Worm (Caenorhabditis elegans) whole organism, L1 larva: ENCODE results near the gene nlp-81.
A peak's percentile ranks its signal among the peaks of the same experiment; 100 is the strongest.

Experiments
- C04F5.9 ChIP-seq: sonication (generic microtip); optimal IDR thresholded peaks from 2 replicates; lab custom pipeline; 2016; ENCODE audit warnings: missing genetic modification characterization, missing compliant biosample characterization
- C16A3.4 ChIP-seq: fragments of 150-350 bp; optimal IDR thresholded peaks from 2 replicates; lab custom pipeline; 2014; ENCODE audit warnings: missing biosample characterization, missing genetic modification characterization
- Y116A8C.19 ChIP-seq: sonication (generic microtip); optimal IDR thresholded peaks from 2 replicates; lab custom pipeline; 2016; ENCODE audit warnings: missing compliant biosample characterization, missing genetic modification characterization, borderline replicate concordance
- alr-1 ChIP-seq: fragments of 200-800 bp; sonication (Bioruptor generic); optimal IDR thresholded peaks from 2 replicates; lab custom pipeline; 2018; ENCODE audit warnings: borderline replicate concordance, mild to moderate bottlenecking, missing genetic modification characterization, missing compliant biosample characterization
- blmp-1 ChIP-seq: fragments of 150-350 bp; optimal IDR thresholded peaks from 2 replicates; lab custom pipeline; 2014; ENCODE audit warnings: missing biosample characterization, missing genetic modification characterization
- ceh-8 ChIP-seq: fragments of 200-800 bp; sonication (Bioruptor generic); optimal IDR thresholded peaks from 2 replicates; lab custom pipeline; 2018; ENCODE audit warnings: mild to moderate bottlenecking, missing genetic modification characterization, moderate library complexity, missing compliant biosample characterization
- ceh-82 ChIP-seq, 3 experiments: fragments of 150-350 bp in 1 of 3; sonication (generic microtip) in 2 of 3; optimal IDR thresholded peaks; 2 replicates each; lab custom pipeline; 2014 to 2017; ENCODE audit warnings: missing biosample characterization in 3 of 3, missing genetic modification characterization in 3 of 3
- ces-1 ChIP-seq: fragments of 150-350 bp; optimal IDR thresholded peaks from 2 replicates; lab custom pipeline; 2014; ENCODE audit warnings: missing biosample characterization, missing genetic modification reagents, missing genetic modification characterization
- dsc-1 ChIP-seq: sonication (generic microtip); optimal IDR thresholded peaks from 2 replicates; lab custom pipeline; 2016; ENCODE audit warnings: mild to moderate bottlenecking, missing genetic modification characterization, missing compliant biosample characterization
- efl-1 ChIP-seq, 4 experiments: fragments of 150-350 bp; optimal IDR thresholded peaks in 3 of 4; peaks in 1 of 4; 1 replicate in 1 of 4; 2 replicates in 3 of 4; lab custom pipeline; 2014; ENCODE audit warnings: missing biosample characterization in 2 of 4, missing genetic modification characterization in 2 of 4, missing genetic modification reagents in 2 of 4
- efl-3 ChIP-seq: fragments of 200-800 bp; sonication (Bioruptor generic); optimal IDR thresholded peaks from 2 replicates; lab custom pipeline; 2018; ENCODE audit warnings: mild to moderate bottlenecking, missing genetic modification characterization, missing compliant biosample characterization
- egl-13 ChIP-seq: sonication (generic microtip); optimal IDR thresholded peaks from 2 replicates; lab custom pipeline; 2016; ENCODE audit warnings: missing genotype, missing genetic modification reagents, missing genetic modification characterization, missing compliant biosample characterization
- elt-2 ChIP-seq: sonication (generic microtip); optimal IDR thresholded peaks from 2 replicates; lab custom pipeline; 2016; ENCODE audit warnings: missing genetic modification characterization, mild to moderate bottlenecking, inconsistent platforms, missing compliant biosample characterization, missing genetic modification reagents
- fkh-10 ChIP-seq: sonication (generic microtip); optimal IDR thresholded peaks from 2 replicates; lab custom pipeline; 2017; ENCODE audit warnings: missing biosample characterization, missing genetic modification reagents, missing genetic modification characterization
- fos-1 ChIP-seq: fragments of 150-350 bp; optimal IDR thresholded peaks from 2 replicates; lab custom pipeline; 2014; ENCODE audit warnings: missing biosample characterization, missing genetic modification characterization
- hlh-17 ChIP-seq: fragments of 200-800 bp; sonication (Bioruptor generic); optimal IDR thresholded peaks from 2 replicates; lab custom pipeline; 2018; ENCODE audit warnings: missing genetic modification characterization, mild to moderate bottlenecking, missing compliant biosample characterization, moderate library complexity, borderline replicate concordance
- irx-1 ChIP-seq: sonication (generic microtip); optimal IDR thresholded peaks from 2 replicates; lab custom pipeline; 2016; ENCODE audit warnings: missing genetic modification characterization, missing compliant biosample characterization
- jun-1 ChIP-seq: fragments of 150-350 bp; optimal IDR thresholded peaks from 2 replicates; lab custom pipeline; 2014; ENCODE audit warnings: missing biosample characterization, missing genetic modification reagents, missing genetic modification characterization
- lin-14 ChIP-seq: fragments of 200-800 bp; sonication (Bioruptor generic); optimal IDR thresholded peaks from 2 replicates; lab custom pipeline; 2018; ENCODE audit warnings: mild to moderate bottlenecking, missing genetic modification characterization, moderate library complexity, missing compliant biosample characterization
- lin-35 ChIP-seq, 2 experiments: fragments of 150-350 bp; optimal IDR thresholded peaks; 2 replicates each; lab custom pipeline; 2014; ENCODE audit warnings: missing biosample characterization in 2 of 2, missing genetic modification characterization in 2 of 2, missing genetic modification reagents in 2 of 2
- lir-3 ChIP-seq: sonication (generic microtip); optimal IDR thresholded peaks from 2 replicates; lab custom pipeline; 2016; ENCODE audit warnings: mild to moderate bottlenecking, missing genetic modification characterization, moderate library complexity, missing compliant biosample characterization; ENCODE audit not compliant: poor library complexity
- lsy-2 ChIP-seq, 2 experiments: fragments of 150-350 bp; optimal IDR thresholded peaks; 2 replicates each; lab custom pipeline; 2014; ENCODE audit warnings: missing biosample characterization in 2 of 2, missing genetic modification characterization in 2 of 2
- mab-9 ChIP-seq: fragments of 200-800 bp; sonication (Bioruptor generic); IDR thresholded peaks from 2 replicates; pipeline ENCODE4 v1.3.6; 2022; ENCODE audit warnings: missing genetic modification reagents, missing genetic modification characterization, missing compliant biosample characterization
- nhr-12 ChIP-seq: sonication (generic microtip); optimal IDR thresholded peaks from 2 replicates; lab custom pipeline; 2017; ENCODE audit warnings: missing biosample characterization, missing genetic modification characterization
- nhr-19 ChIP-seq: fragments of 200-800 bp; sonication (Bioruptor generic); conservative IDR thresholded peaks from 2 replicates; pipeline ENCODE4 v1.3.6; 2022; ENCODE audit warnings: missing genetic modification characterization, missing compliant biosample characterization
- nhr-20 ChIP-seq: sonication (generic microtip); optimal IDR thresholded peaks from 2 replicates; lab custom pipeline; 2016; ENCODE audit warnings: mild to moderate bottlenecking, missing genetic modification characterization, missing compliant biosample characterization
- nhr-237 ChIP-seq: fragments of 150-350 bp; optimal IDR thresholded peaks from 2 replicates; lab custom pipeline; 2014; ENCODE audit warnings: missing biosample characterization, missing genetic modification characterization
- nhr-47 ChIP-seq: sonication (generic microtip); optimal IDR thresholded peaks from 2 replicates; lab custom pipeline; 2016; ENCODE audit warnings: mild to moderate bottlenecking, missing genetic modification characterization, moderate library complexity, missing compliant biosample characterization
- nhr-71 ChIP-seq: sonication (generic microtip); optimal IDR thresholded peaks from 2 replicates; lab custom pipeline; 2016; ENCODE audit warnings: mild to moderate bottlenecking, missing genetic modification characterization, moderate library complexity, missing compliant biosample characterization
- nhr-76 ChIP-seq: sonication (generic microtip); optimal IDR thresholded peaks from 2 replicates; lab custom pipeline; 2017; ENCODE audit warnings: missing biosample characterization, missing genetic modification characterization
- nhr-77 ChIP-seq: fragments of 150-350 bp; optimal IDR thresholded peaks from 2 replicates; lab custom pipeline; 2014; ENCODE audit warnings: missing biosample characterization, missing genetic modification characterization
- nhr-84 ChIP-seq: sonication (generic microtip); optimal IDR thresholded peaks from 2 replicates; lab custom pipeline; 2017; ENCODE audit warnings: missing biosample characterization, missing genetic modification characterization
- nhr-85 ChIP-seq: sonication (generic microtip); peaks from one replicate; lab custom pipeline; 2016; ENCODE audit warnings: missing genetic modification characterization, inconsistent platforms, missing compliant biosample characterization
- nhr-90 ChIP-seq: sonication (generic microtip); optimal IDR thresholded peaks from 2 replicates; lab custom pipeline; 2016; ENCODE audit warnings: mild to moderate bottlenecking, missing genetic modification characterization, missing compliant biosample characterization; ENCODE audit not compliant: poor library complexity
- pag-3 ChIP-seq: sonication (generic microtip); optimal IDR thresholded peaks from 2 replicates; lab custom pipeline; 2017; ENCODE audit warnings: missing genetic modification characterization, mild to moderate bottlenecking, missing compliant biosample characterization, antibody characterized with exemption, borderline replicate concordance; ENCODE audit not compliant: insufficient read depth
- pax-3 ChIP-seq: fragments of 200-800 bp; sonication (Bioruptor generic); optimal IDR thresholded peaks from 2 replicates; lab custom pipeline; 2018; ENCODE audit warnings: mild to moderate bottlenecking, missing genetic modification characterization, moderate library complexity, missing compliant biosample characterization
- pqm-1 ChIP-seq: sonication (generic microtip); optimal IDR thresholded peaks from 3 replicates; lab custom pipeline; 2017; ENCODE audit warnings: missing biosample characterization, missing genetic modification characterization
- rnt-1 ChIP-seq: sonication (generic microtip); optimal IDR thresholded peaks from 2 replicates; lab custom pipeline; 2016; ENCODE audit warnings: mild to moderate bottlenecking, missing genetic modification characterization, moderate library complexity, missing compliant biosample characterization
- snu-23 ChIP-seq: sonication (generic microtip); optimal IDR thresholded peaks from 2 replicates; lab custom pipeline; 2016; ENCODE audit warnings: missing genetic modification characterization, missing compliant biosample characterization
- sox-4 ChIP-seq: sonication (generic microtip); optimal IDR thresholded peaks from 2 replicates; lab custom pipeline; 2016; ENCODE audit warnings: missing genetic modification characterization, missing compliant biosample characterization
- sup-37 ChIP-seq: fragments of 200-800 bp; sonication (Bioruptor generic); optimal IDR thresholded peaks from 2 replicates; lab custom pipeline; 2018; ENCODE audit warnings: mild to moderate bottlenecking, missing genetic modification characterization, missing compliant biosample characterization
- swsn-7 ChIP-seq: sonication (generic microtip); optimal IDR thresholded peaks from 2 replicates; lab custom pipeline; 2016; ENCODE audit warnings: missing genetic modification characterization, missing compliant biosample characterization
- tbx-2 ChIP-seq: sonication (generic microtip); optimal IDR thresholded peaks from 2 replicates; lab custom pipeline; 2016; ENCODE audit warnings: missing genetic modification characterization, missing compliant biosample characterization
- unc-30 ChIP-seq: sonication (generic microtip); optimal IDR thresholded peaks from 2 replicates; lab custom pipeline; 2017; ENCODE audit warnings: missing biosample characterization, missing genetic modification characterization
- unc-86 ChIP-seq: sonication (generic microtip); optimal IDR thresholded peaks from 2 replicates; lab custom pipeline; 2016; ENCODE audit warnings: missing genetic modification characterization, missing compliant biosample characterization
- xbp-1 ChIP-seq: sonication (generic microtip); optimal IDR thresholded peaks from 2 replicates; lab custom pipeline; 2016; ENCODE audit warnings: missing genetic modification characterization, missing compliant biosample characterization
- zip-4 ChIP-seq: fragments of 200-800 bp; sonication (Bioruptor generic); optimal IDR thresholded peaks from 2 replicates; lab custom pipeline; 2018; ENCODE audit warnings: mild to moderate bottlenecking, missing genetic modification characterization, moderate library complexity, missing compliant biosample characterization
- ztf-11 ChIP-seq, 2 experiments: sonication (generic microtip); optimal IDR thresholded peaks; 2 replicates each; lab custom pipeline; 2016 to 2017; ENCODE audit warnings: missing genetic modification characterization in 2 of 2, missing biosample characterization in 1 of 2, missing compliant biosample characterization in 1 of 2

nlp-81 gene

ce11 chrIV:3166896-3167295 lies 9.0 kb downstream of the nlp-81 start (continued):
- peak; percentile 24 for TF ChIP-seq blmp-1
- TF ChIP-seq elt-2 (tag; lab: Kevin White, UChicago): peak; percentile 39
- no peak for TF ChIP-seq alr-1 (tag; lab: Kevin White, UChicago)
- TF ChIP-seq ztf-11 (tag; optimal IDR thresholded peaks at IDR 0.05; lab: Kevin White, UChicago): no peak
- no peak for TF ChIP-seq nhr-237
- TF ChIP-seq unc-30: no peak
- no peak for TF ChIP-seq mab-9 (GFP tag; lab: Robert Waterston, UW)
- no peak for TF ChIP-seq nhr-76
- TF ChIP-seq hlh-17 (GFP tag; lab: Kevin White, UChicago): no peak
- no peak for TF ChIP-seq rnt-1 (tag; lab: Kevin White, UChicago)
- no peak for TF ChIP-seq zip-4 (GFP tag; lab: Kevin White, UChicago)
- no peak for TF ChIP-seq nhr-90 (tag; lab: Kevin White, UChicago)
- TF ChIP-seq jun-1 (tag; lab: Kevin White, UChicago): peak; percentile 25
- TF ChIP-seq pqm-1 (tag; lab: Kevin White, UChicago): no peak
- no peak for TF ChIP-seq egl-13 (tag; lab: Kevin White, UChicago)
- TF ChIP-seq nhr-84 (tag; lab: Kevin White, UChicago): no peak
- no peak for TF ChIP-seq fos-1
- no peak for TF ChIP-seq ces-1
- TF ChIP-seq lin-14 (GFP tag; lab: Kevin White, UChicago): peak; percentile 68
- TF ChIP-seq nhr-47 (tag; lab: Kevin White, UChicago): peak; percentile 15
- peak; percentile 71 for TF ChIP-seq nhr-85 (tag; lab: Kevin White, UChicago)
- peak; percentile 10 for TF ChIP-seq snu-23
- TF ChIP-seq fkh-10 (GFP tag; lab: Kevin White, UChicago): no peak
- no peak for TF ChIP-seq efl-3
- TF ChIP-seq C04F5.9 (tag; lab: Kevin White, UChicago): no peak
- no peak for TF ChIP-seq efl-1 (optimal IDR thresholded peaks at IDR 0.05; lab: Kevin White, UChicago)
- no peak for TF ChIP-seq efl-1 (GFP tag; optimal IDR thresholded peaks at IDR 0.05 in 1 of 2; lab: Kevin White, UChicago)
- TF ChIP-seq xbp-1: no peak
- no peak for TF ChIP-seq sup-37

- TF ChIP-seq blmp-1 (peak; percentile 8), pax-3 (tag; lab: Kevin White, UChicago) (no peak), lin-14 (GFP tag; lab: Kevin White, UChicago) (peak; percentile 1), lsy-2 (tag; optimal IDR thresholded peaks at IDR 0.05; lab: Kevin White, UChicago) (no peak), sup-37 (no peak), nhr-85 (tag; lab: Kevin White, UChicago) (peak; percentile 81)
Measured at ce11 chrIV:3165365-3165764, 10.6 kb downstream of the nlp-81 start.

DNA sequence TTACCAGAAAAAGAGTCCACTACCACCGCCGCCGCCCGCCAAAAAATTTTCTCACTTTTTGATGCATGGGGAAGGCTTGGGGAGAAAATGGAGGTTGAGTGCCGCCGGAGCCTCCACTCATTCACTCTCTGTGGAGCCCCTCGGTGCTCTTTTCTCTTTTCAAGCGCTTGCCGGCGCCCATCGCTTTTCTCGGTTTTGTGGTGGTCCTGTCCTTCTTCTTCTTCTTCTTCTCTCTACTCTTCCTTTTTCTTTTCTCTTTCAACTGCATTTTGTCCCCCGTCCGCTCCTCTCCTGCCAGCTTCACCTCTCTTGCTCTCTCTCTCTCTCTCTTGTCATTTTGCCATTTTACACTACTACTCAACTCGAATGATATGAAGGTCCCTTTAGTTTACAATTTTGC lies 12.4 kb downstream of the nlp-81 start:
- no peak for TF ChIP-seq nhr-77 (tag; lab: Kevin White, UChicago)
- TF ChIP-seq efl-1 (optimal IDR thresholded peaks at IDR 0.05; lab: Kevin White, UChicago): no peak
- peak in 1 of 2 experiments; percentile 8 for TF ChIP-seq efl-1 (GFP tag; optimal IDR thresholded peaks at IDR 0.05 in 1 of 2; lab: Kevin White, UChicago)
- TF ChIP-seq C16A3.4 (tag; lab: Kevin White, UChicago): no peak
- TF ChIP-seq rnt-1 (tag; lab: Kevin White, UChicago): peak; percentile 26
- peak; percentile 66 for TF ChIP-seq lin-14 (GFP tag; lab: Kevin White, UChicago)
- TF ChIP-seq lir-3 (tag; lab: Kevin White, UChicago): no peak
- TF ChIP-seq tbx-2 (tag; lab: Kevin White, UChicago): peak; percentile 23
- peak in 1 of 3 experiments; percentile 47 for TF ChIP-seq ceh-82 (tag; optimal IDR thresholded peaks at IDR 0.05; lab: Kevin White, UChicago)
- peak; percentile 44 for TF ChIP-seq nhr-47 (tag; lab: Kevin White, UChicago)
- TF ChIP-seq Y116A8C.19: no peak
- TF ChIP-seq nhr-20 (tag; lab: Kevin White, UChicago): peak; percentile 2
- TF ChIP-seq xbp-1: peak; percentile 14
- peak; percentile 20 for TF ChIP-seq snu-23
- no peak for TF ChIP-seq nhr-19
- peak; percentile 29 for TF ChIP-seq swsn-7 (tag; lab: Kevin White, UChicago)
- TF ChIP-seq nhr-12 (tag; lab: Kevin White, UChicago): no peak
- TF ChIP-seq ztf-11 (tag; optimal IDR thresholded peaks at IDR 0.05; lab: Kevin White, UChicago): no peak
- peak; percentile 18 for TF ChIP-seq unc-86
- peak; percentile 23 for TF ChIP-seq dsc-1 (tag; lab: Kevin White, UChicago)
- peak in 1 of 2 experiments; percentile 23 for TF ChIP-seq lin-35 (GFP tag; optimal IDR thresholded peaks at IDR 0.05; lab: Kevin White, UChicago)
- no peak for TF ChIP-seq irx-1 (tag; lab: Kevin White, UChicago)
- TF ChIP-seq ceh-8 (GFP tag; lab: Kevin White, UChicago): peak; percentile 2
- peak; percentile 70 for TF ChIP-seq pag-3 (tag; lab: Kevin White, UChicago)
- peak in 1 of 2 experiments; percentile 23 for TF ChIP-seq lsy-2 (tag; optimal IDR thresholded peaks at IDR 0.05; lab: Kevin White, UChicago)
- no peak for TF ChIP-seq sox-4 (tag; lab: Kevin White, UChicago)
- TF ChIP-seq nhr-71 (tag; lab: Kevin White, UChicago): peak; percentile 43
